Fruit fly (Drosophila melanogaster): Measurements from ENCODE around the gene CG32647.

- peak; percentile 96 for TF ChIP-seq Jra (GFP tag; optimal IDR thresholded peaks at IDR 0.05)
- peak; percentile 100 for TF ChIP-seq dmrt93B (GFP tag; optimal IDR thresholded peaks at IDR 0.05)
- peak; percentile 99 for TF ChIP-seq Dfd (GFP tag; optimal IDR thresholded peaks at IDR 0.05)
- TF ChIP-seq h (GFP tag; optimal IDR thresholded peaks at IDR 0.05) = peak; percentile 99
- TF ChIP-seq Myc (optimal IDR thresholded peaks at IDR 0.05) = no peak
- TF ChIP-seq fru (GFP tag; optimal IDR thresholded peaks at IDR 0.05) = peak; percentile 100
- peak; percentile 99 for TF ChIP-seq CG9705 (GFP tag; optimal IDR thresholded peaks at IDR 0.05)
- TF ChIP-seq Hr83 (GFP tag; optimal IDR thresholded peaks at IDR 0.05; ENCODE audit: poor library complexity, severe bottlenecking) = peak; percentile 70
- peak; percentile 99 for TF ChIP-seq OdsH (GFP tag; optimal IDR thresholded peaks at IDR 0.05)
- TF ChIP-seq Mio (GFP tag; optimal IDR thresholded peaks at IDR 0.05) = peak; percentile 94
- TF ChIP-seq psq (GFP tag; optimal IDR thresholded peaks at IDR 0.05) = peak; percentile 95
- TF ChIP-seq HLH106 (tag; optimal IDR thresholded peaks at IDR 0.05) = peak; percentile 100
- TF ChIP-seq br (GFP tag; optimal IDR thresholded peaks at IDR 0.05) = peak; percentile 99
These were observed 33.7 kb downstream of the CG32647 start for dm6 chrX:12750928-12751631.
